Fruit fly (Drosophila melanogaster): ENCODE results near the gene kek1.

The kek1 gene

dm6 chr2L:12780624-12781023 is 42.0 kb downstream of the kek1 start:
- TF ChIP-seq CTCF (optimal IDR thresholded peaks at IDR 0.05) (no peak), CG8478 (optimal IDR thresholded peaks at IDR 0.05) (no peak)

- no peak for TF ChIP-seq CG8478 (optimal IDR thresholded peaks at IDR 0.05)
- TF ChIP-seq CTCF (optimal IDR thresholded peaks at IDR 0.05): no peak
Measured at dm6 chr2L:12771812-12772211, 50.8 kb downstream of the kek1 start.
